Worm (Caenorhabditis elegans): ENCODE data around the gene F49H12.3.

Gene F49H12.3

DNA sequence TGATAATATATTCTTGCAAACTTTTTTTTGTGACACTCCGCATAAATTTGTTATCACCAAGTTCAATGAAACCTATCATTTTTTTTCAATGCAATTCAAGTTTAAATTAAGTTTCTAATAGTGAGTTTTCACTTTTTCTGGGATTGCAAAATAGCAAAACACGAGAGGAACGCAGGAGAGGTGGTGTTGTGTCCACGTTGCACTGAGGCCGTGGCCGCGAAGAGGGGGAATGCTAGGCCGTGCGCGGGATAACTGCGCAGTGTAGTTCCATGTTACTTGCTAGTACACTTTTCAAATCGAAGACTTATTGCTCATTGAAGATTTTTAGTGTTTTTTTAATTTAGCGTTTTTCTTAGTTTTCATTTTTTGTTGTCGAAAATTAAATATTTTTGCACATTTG lies 24.0 kb downstream of the F49H12.3 start:
- no peak for TF ChIP-seq M03D4.4 (tag; optimal IDR thresholded peaks at IDR 0.05)
- TF ChIP-seq mab-5 (tag; optimal IDR thresholded peaks at IDR 0.05) = no peak
- TF ChIP-seq nhr-12 (tag; optimal IDR thresholded peaks at IDR 0.05) = no peak
- no peak for TF ChIP-seq nhr-237 (tag; optimal IDR thresholded peaks at IDR 0.05)
- no peak for TF ChIP-seq zip-8 (tag; optimal IDR thresholded peaks at IDR 0.05)
- TF ChIP-seq lin-32 (GFP tag; optimal IDR thresholded peaks at IDR 0.05) = no peak
- TF ChIP-seq ceh-83 (GFP tag; optimal IDR thresholded peaks at IDR 0.05) = no peak
- TF ChIP-seq lin-13 (tag; optimal IDR thresholded peaks at IDR 0.05) = no peak
- TF ChIP-seq lsy-2 (tag; optimal IDR thresholded peaks at IDR 0.05) = no peak
- TF ChIP-seq bed-3 (GFP tag; optimal IDR thresholded peaks at IDR 0.05) = no peak
- TF ChIP-seq unc-39 (tag; optimal IDR thresholded peaks at IDR 0.05) = no peak
- TF ChIP-seq mep-1 (tag; optimal IDR thresholded peaks at IDR 0.05) = no peak
- TF ChIP-seq tbx-8 (GFP tag; optimal IDR thresholded peaks at IDR 0.05) = no peak

- no peak for TF ChIP-seq mep-1 (tag; optimal IDR thresholded peaks at IDR 0.05)
- TF ChIP-seq ztf-11 (tag; optimal IDR thresholded peaks at IDR 0.05) = no peak
- TF ChIP-seq tbx-8 (GFP tag; optimal IDR thresholded peaks at IDR 0.05) = no peak
- no peak for TF ChIP-seq hlh-1 (tag; optimal IDR thresholded peaks at IDR 0.05)
- no peak for TF ChIP-seq nhr-76 (tag; optimal IDR thresholded peaks at IDR 0.05)
- no peak for TF ChIP-seq unc-62 (GFP tag; optimal IDR thresholded peaks at IDR 0.05)
- no peak for TF ChIP-seq flh-1 (GFP tag; optimal IDR thresholded peaks at IDR 0.05)
- no peak for TF ChIP-seq pha-4 (tag; optimal IDR thresholded peaks at IDR 0.05)
- TF ChIP-seq elt-3 (tag; optimal IDR thresholded peaks at IDR 0.05) = no peak
- TF ChIP-seq ceh-43 (GFP tag; optimal IDR thresholded peaks at IDR 0.05) = no peak
- no peak for TF ChIP-seq nhr-237 (tag; optimal IDR thresholded peaks at IDR 0.05)
- no peak for TF ChIP-seq bed-3 (GFP tag; optimal IDR thresholded peaks at IDR 0.05)
- TF ChIP-seq drap-1 (GFP tag; optimal IDR thresholded peaks at IDR 0.05) = no peak
- TF ChIP-seq sptf-1 (tag; optimal IDR thresholded peaks at IDR 0.05) = no peak
Observed at ce11 chrX:2108682-2109081, 24.5 kb downstream of the F49H12.3 start, which contains the start of gene F53B1.2. Gene F53B1.2, plus strand, starts transcription at chrX:2108982.

- TF ChIP-seq nhr-76 (tag; optimal IDR thresholded peaks at IDR 0.05) (no peak), cnd-1 (tag; optimal IDR thresholded peaks at IDR 0.05) (no peak), elt-1 (tag; optimal IDR thresholded peaks at IDR 0.05; ENCODE audit: borderline replicate concordance, insufficient read depth) (no peak), ceh-39 (tag; optimal IDR thresholded peaks at IDR 0.05) (no peak), bed-3 (GFP tag; optimal IDR thresholded peaks at IDR 0.05) (no peak), lin-32 (GFP tag; optimal IDR thresholded peaks at IDR 0.05) (no peak), unc-120 (tag; optimal IDR thresholded peaks at IDR 0.05; ENCODE audit: poor library complexity, severe bottlenecking) (no peak), ztf-11 (tag; optimal IDR thresholded peaks at IDR 0.05) (no peak), nhr-237 (tag; optimal IDR thresholded peaks at IDR 0.05) (no peak), flh-1 (GFP tag; optimal IDR thresholded peaks at IDR 0.05) (no peak), lin-13 (tag; optimal IDR thresholded peaks at IDR 0.05) (no peak)
Observed at ce11 chrX:2110603-2111327, 26.6 kb downstream of the F49H12.3 start.

- TF ChIP-seq ces-1 (GFP tag; optimal IDR thresholded peaks at IDR 0.05) = no peak
- no peak for TF ChIP-seq ham-2 (GFP tag; optimal IDR thresholded peaks at IDR 0.05)
- TF ChIP-seq lin-13 (tag; optimal IDR thresholded peaks at IDR 0.05) = no peak
- no peak for TF ChIP-seq M03D4.4 (tag; optimal IDR thresholded peaks at IDR 0.05)
- TF ChIP-seq elt-3 (tag; optimal IDR thresholded peaks at IDR 0.05) = no peak
- TF ChIP-seq zip-8 (tag; optimal IDR thresholded peaks at IDR 0.05) = no peak
- no peak for TF ChIP-seq ceh-43 (GFP tag; optimal IDR thresholded peaks at IDR 0.05)
- TF ChIP-seq blmp-1 (tag; optimal IDR thresholded peaks at IDR 0.05) = no peak
- TF ChIP-seq flh-1 (GFP tag; optimal IDR thresholded peaks at IDR 0.05) = no peak
- no peak for TF ChIP-seq elt-1 (tag; optimal IDR thresholded peaks at IDR 0.05; ENCODE audit: borderline replicate concordance, insufficient read depth)
- no peak for TF ChIP-seq pha-4 (tag; optimal IDR thresholded peaks at IDR 0.05)
- no peak for TF ChIP-seq ztf-11 (tag; optimal IDR thresholded peaks at IDR 0.05)
- no peak for TF ChIP-seq tbx-8 (GFP tag; optimal IDR thresholded peaks at IDR 0.05)
- no peak for TF ChIP-seq nhr-237 (tag; optimal IDR thresholded peaks at IDR 0.05)
- TF ChIP-seq mab-5 (tag; optimal IDR thresholded peaks at IDR 0.05) = no peak
- TF ChIP-seq nhr-2 (tag; optimal IDR thresholded peaks at IDR 0.05) = no peak
- no peak for TF ChIP-seq unc-120 (tag; optimal IDR thresholded peaks at IDR 0.05; ENCODE audit: poor library complexity, severe bottlenecking)
- no peak for TF ChIP-seq unc-62 (GFP tag; optimal IDR thresholded peaks at IDR 0.05)
- TF ChIP-seq lin-32 (GFP tag; optimal IDR thresholded peaks at IDR 0.05) = no peak
- no peak for TF ChIP-seq sptf-1 (tag; optimal IDR thresholded peaks at IDR 0.05)
Observed at ce11 chrX:2113004-2113403, 28.8 kb downstream of the F49H12.3 start, which contains the start of gene bus-5. Gene bus-5, minus strand, starts transcription at chrX:2113104.

Data from whole organism, mixed stage, embryonic.